Fruit fly (Drosophila melanogaster) whole organism, wandering third instar larva: ENCODE data around the gene CG13305.

ENCODE experiments used
- Abd-B ChIP-seq: fragments of >200 bp; optimal IDR thresholded peaks from 2 replicates; lab custom pipeline; 2017; ENCODE audit warnings: missing biosample characterization, missing genetic modification characterization
- Mio ChIP-seq: sonication (Bioruptor generic); optimal IDR thresholded peaks from 2 replicates; lab custom pipeline; 2016; ENCODE audit warnings: missing biosample characterization, missing genetic modification characterization
- Myc ChIP-seq: fragments of >200 bp; optimal IDR thresholded peaks from 2 replicates; lab custom pipeline; 2017
- N ChIP-seq: fragments of >200 bp; optimal IDR thresholded peaks from 2 replicates; lab custom pipeline; 2018; ENCODE audit warnings: missing biosample characterization, missing external identifiers, missing genetic modification characterization
- fru ChIP-seq: fragments of 200-800 bp; sonication (Bioruptor generic); optimal IDR thresholded peaks from 3 replicates; lab custom pipeline; 2016; ENCODE audit warnings: missing biosample characterization, mild to moderate bottlenecking, missing genetic modification characterization
- h ChIP-seq: fragments of 200-800 bp; sonication (Bioruptor generic); optimal IDR thresholded peaks from 3 replicates; lab custom pipeline; 2016; ENCODE audit warnings: missing biosample characterization, mild to moderate bottlenecking, missing genetic modification characterization
- pan ChIP-seq: fragments of >200 bp; optimal IDR thresholded peaks from 2 replicates; lab custom pipeline; 2017

DNA sequence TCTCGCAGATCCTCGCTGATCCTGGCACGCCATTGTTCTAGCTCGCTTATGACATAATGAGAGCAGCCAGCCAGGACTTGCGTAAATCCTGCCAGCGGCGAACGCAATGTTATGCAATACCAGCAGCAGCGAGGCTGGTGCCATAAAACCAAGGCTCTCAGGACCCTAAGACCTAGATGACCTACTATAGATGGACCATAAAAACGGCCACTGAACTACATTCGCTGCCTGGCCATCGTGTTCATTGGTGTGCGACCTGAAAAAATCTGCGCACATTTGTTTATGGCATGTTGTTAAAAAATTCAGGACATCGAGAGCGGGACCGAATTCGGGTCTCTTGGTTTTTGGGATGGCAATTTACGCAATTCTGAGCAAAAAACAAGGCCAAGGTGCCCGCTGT is 7.0 kb upstream of the CG13305 start:
- no peak for TF ChIP-seq N (GFP tag; lab: Kevin White, UChicago)
- no peak for TF ChIP-seq Mio (GFP tag; lab: Kevin White, UChicago)
- no peak for TF ChIP-seq Myc (lab: Kevin White, UChicago)
- TF ChIP-seq Abd-B (GFP tag; lab: Kevin White, UChicago), result no peak
- no peak for TF ChIP-seq fru (GFP tag; lab: Kevin White, UChicago)
- no peak for TF ChIP-seq pan
- TF ChIP-seq h (GFP tag; lab: Kevin White, UChicago), result no peak
